Worm (Caenorhabditis elegans) whole organism, L2 larva: ENCODE data around the gene pxd-1.

Experiments used
- R02D3.7 ChIP-seq: fragments of 150-350 bp; optimal IDR thresholded peaks from 2 replicates; lab custom pipeline; 2014; ENCODE audit warnings: missing biosample characterization, missing genetic modification characterization
- Y55F3AM.14 ChIP-seq: fragments of 200-800 bp; sonication (Bioruptor generic); optimal IDR thresholded peaks from 2 replicates; lab custom pipeline; 2018; ENCODE audit warnings: mild to moderate bottlenecking, missing genetic modification characterization, missing compliant biosample characterization
- ZK546.5 ChIP-seq: sonication (generic microtip); optimal IDR thresholded peaks from 2 replicates; lab custom pipeline; 2017; ENCODE audit warnings: missing biosample characterization, missing genetic modification characterization
- alr-1 ChIP-seq: fragments of 150-350 bp; optimal IDR thresholded peaks from 2 replicates; lab custom pipeline; 2014; ENCODE audit warnings: missing biosample characterization, missing genetic modification characterization
- aly-2 ChIP-seq: fragments of 150-350 bp; optimal IDR thresholded peaks from 2 replicates; lab custom pipeline; 2014; ENCODE audit warnings: missing biosample characterization, missing genetic modification characterization
- ama-1 ChIP-seq: fragments of 150-350 bp; optimal IDR thresholded peaks from 2 replicates; lab custom pipeline; 2018; ENCODE audit warnings: inconsistent platforms
- blmp-1 ChIP-seq: sonication (generic microtip); optimal IDR thresholded peaks from 2 replicates; lab custom pipeline; 2017; ENCODE audit warnings: missing genetic modification characterization, mild to moderate bottlenecking, missing compliant biosample characterization, antibody characterized with exemption, moderate library complexity; ENCODE audit not compliant: insufficient read depth
- dmd-4 ChIP-seq: sonication (generic microtip); optimal IDR thresholded peaks from 2 replicates; lab custom pipeline; 2017; ENCODE audit warnings: missing biosample characterization, missing genetic modification characterization
- egl-27 ChIP-seq: sonication (generic microtip); optimal IDR thresholded peaks from 3 replicates; lab custom pipeline; 2017; ENCODE audit warnings: missing biosample characterization, missing genetic modification reagents, missing genetic modification characterization
- elt-1 ChIP-seq: fragments of 150-350 bp; optimal IDR thresholded peaks from 2 replicates; lab custom pipeline; 2014; ENCODE audit warnings: missing biosample characterization, missing genetic modification characterization
- lin-11 ChIP-seq: fragments of 150-350 bp; sonication (generic microtip); optimal IDR thresholded peaks from 2 replicates; lab custom pipeline; 2014; ENCODE audit warnings: missing biosample characterization, missing genetic modification characterization, inconsistent platforms, mixed read lengths
- lin-13 ChIP-seq: fragments of 150-350 bp; optimal IDR thresholded peaks from 2 replicates; lab custom pipeline; 2014; ENCODE audit warnings: missing biosample characterization, missing genetic modification reagents, missing genetic modification characterization
- lin-39 ChIP-seq: fragments of 150-350 bp; optimal IDR thresholded peaks from 2 replicates; lab custom pipeline; 2014; ENCODE audit warnings: missing biosample characterization, missing genetic modification reagents, missing genetic modification characterization
- mab-5 ChIP-seq: fragments of 150-350 bp; optimal IDR thresholded peaks from 2 replicates; lab custom pipeline; 2014; ENCODE audit warnings: missing biosample characterization, missing genetic modification characterization
- mbf-1 ChIP-seq: sonication (generic microtip); optimal IDR thresholded peaks from 2 replicates; lab custom pipeline; 2017; ENCODE audit warnings: missing biosample characterization, missing genetic modification characterization
- mdl-1 ChIP-seq, 2 experiments: fragments of 150-350 bp in 1 of 2; sonication (generic microtip) in 1 of 2; optimal IDR thresholded peaks; 2 replicates each; lab custom pipeline; 2017; ENCODE audit warnings: missing biosample characterization in 2 of 2, missing genetic modification characterization in 2 of 2
- nhr-11 ChIP-seq: fragments of 150-350 bp; optimal IDR thresholded peaks from 2 replicates; lab custom pipeline; 2014; ENCODE audit warnings: missing biosample characterization, missing genetic modification characterization
- nhr-21 ChIP-seq: fragments of 150-350 bp; optimal IDR thresholded peaks from 2 replicates; lab custom pipeline; 2014; ENCODE audit warnings: missing biosample characterization, missing genetic modification characterization
- nhr-237 ChIP-seq: fragments of 150-350 bp; optimal IDR thresholded peaks from 2 replicates; lab custom pipeline; 2014; ENCODE audit warnings: missing biosample characterization, missing genetic modification characterization
- nhr-6 ChIP-seq: fragments of 150-350 bp; optimal IDR thresholded peaks from 2 replicates; lab custom pipeline; 2014; ENCODE audit warnings: missing biosample characterization, missing genetic modification characterization
- nhr-77 ChIP-seq: fragments of 150-350 bp; optimal IDR thresholded peaks from 2 replicates; lab custom pipeline; 2014; ENCODE audit warnings: missing biosample characterization, missing genetic modification characterization
- peb-1 ChIP-seq: fragments of 150-350 bp; optimal IDR thresholded peaks from 2 replicates; lab custom pipeline; 2014; ENCODE audit warnings: missing biosample characterization, missing genetic modification characterization
- skn-1 ChIP-seq: sonication (generic microtip); optimal IDR thresholded peaks from 2 replicates; lab custom pipeline; 2017; ENCODE audit warnings: missing biosample characterization, missing genetic modification characterization
- sma-3 ChIP-seq: sonication (generic microtip); optimal IDR thresholded peaks from 2 replicates; lab custom pipeline; 2016; ENCODE audit warnings: missing genetic modification reagents, missing genetic modification characterization, missing compliant biosample characterization
- sma-9 ChIP-seq, 2 experiments: fragments of 150-350 bp in 1 of 2; sonication (generic microtip) in 1 of 2; optimal IDR thresholded peaks; 2 replicates each; lab custom pipeline; 2014 to 2016; ENCODE audit warnings: missing genetic modification characterization in 2 of 2, mild to moderate bottlenecking in 1 of 2, missing biosample characterization in 1 of 2, missing compliant biosample characterization in 1 of 2, missing genetic modification reagents in 1 of 2, moderate library complexity in 1 of 2
- snpc-4 ChIP-seq: fragments of 150-350 bp; optimal IDR thresholded peaks from 2 replicates; lab custom pipeline; 2014; ENCODE audit warnings: missing biosample characterization, missing genetic modification characterization
- unc-55 ChIP-seq: fragments of 150-350 bp; sonication (generic microtip); optimal IDR thresholded peaks from 3 replicates; lab custom pipeline; 2014; ENCODE audit warnings: missing biosample characterization, missing genetic modification reagents, missing genetic modification characterization
- zag-1 ChIP-seq: fragments of 150-350 bp; optimal IDR thresholded peaks from 2 replicates; lab custom pipeline; 2014; ENCODE audit warnings: missing biosample characterization, missing genetic modification characterization
- ztf-11 ChIP-seq: sonication (generic microtip); optimal IDR thresholded peaks from 2 replicates; lab custom pipeline; 2017; ENCODE audit warnings: missing biosample characterization, missing genetic modification characterization
- ztf-4 ChIP-seq: fragments of 150-350 bp; optimal IDR thresholded peaks from 2 replicates; lab custom pipeline; 2014; ENCODE audit warnings: missing biosample characterization, missing genetic modification characterization

pxd-1 gene

ce11 chrIII:3964237-3964636 lies 41.7 kb upstream of the pxd-1 start, which contains the start of gene R10E9.2:
Gene R10E9.2 (minus strand): TSS chrIII:3964337.
- no peak for TF ChIP-seq ZK546.5 (tag; lab: Kevin White, UChicago)
- TF ChIP-seq nhr-237 (tag; lab: Kevin White, UChicago): no peak
- no peak for TF ChIP-seq dmd-4 (tag; lab: Kevin White, UChicago)
- TF ChIP-seq mdl-1 (tag; optimal IDR thresholded peaks at IDR 0.05; lab: Kevin White, UChicago): no peak
- no peak for TF ChIP-seq nhr-6 (tag; lab: Kevin White, UChicago)
- no peak for TF ChIP-seq nhr-77 (tag; lab: Kevin White, UChicago)
- TF ChIP-seq elt-1: no peak
- TF ChIP-seq snpc-4 (tag; lab: Kevin White, UChicago): no peak
- no peak for TF ChIP-seq aly-2 (tag; lab: Kevin White, UChicago)

- TF ChIP-seq Y55F3AM.14: no peak
Observed at ce11 chrIII:3966143-3966542, 39.8 kb upstream of the pxd-1 start.

- TF ChIP-seq egl-27: no peak
- TF ChIP-seq lin-39 (tag; lab: Kevin White, UChicago): peak; percentile 7
- peak; percentile 42 for TF ChIP-seq unc-55 (GFP tag; lab: Kevin White, UChicago)
- peak; percentile 16 for TF ChIP-seq zag-1 (tag; lab: Kevin White, UChicago)
Observed at ce11 chrIII:3969133-3969532, 36.8 kb upstream of the pxd-1 start.

ce11 chrIII:3970395-3970794 lies 35.5 kb upstream of the pxd-1 start:
- TF ChIP-seq Y55F3AM.14 (no peak), elt-1 (no peak), sma-9 (GFP tag; optimal IDR thresholded peaks at IDR 0.05; lab: Kevin White, UChicago) (no peak), sma-9 (tag; optimal IDR thresholded peaks at IDR 0.05; lab: Kevin White, UChicago) (no peak), lin-11 (tag; lab: Kevin White, UChicago) (no peak), alr-1 (tag; lab: Kevin White, UChicago) (no peak), blmp-1 (no peak), nhr-237 (tag; lab: Kevin White, UChicago) (no peak), sma-3 (GFP tag; lab: Kevin White, UChicago) (no peak), unc-55 (GFP tag; lab: Kevin White, UChicago) (no peak), nhr-11 (no peak), nhr-77 (tag; lab: Kevin White, UChicago) (no peak), peb-1 (tag; lab: Kevin White, UChicago) (no peak), mab-5 (no peak), snpc-4 (tag; lab: Kevin White, UChicago) (no peak)

- TF ChIP-seq ztf-4: no peak
- no peak for TF ChIP-seq mbf-1 (tag; lab: Kevin White, UChicago)
- no peak for TF ChIP-seq skn-1 (tag; lab: Kevin White, UChicago)
- TF ChIP-seq mdl-1 (tag; optimal IDR thresholded peaks at IDR 0.05; lab: Kevin White, UChicago): no peak
- TF ChIP-seq lin-13: no peak
- TF ChIP-seq nhr-21: no peak
- TF ChIP-seq R02D3.7: no peak
- TF ChIP-seq ama-1 (lab: Kevin White, UChicago): no peak
Observed at ce11 chrIII:3972687-3973086, 33.3 kb upstream of the pxd-1 start, which contains the start of gene R10E9.4. Gene R10E9.4 (minus strand): TSS chrIII:3972787.

- TF ChIP-seq ama-1 (lab: Kevin White, UChicago) (no peak), skn-1 (tag; lab: Kevin White, UChicago) (no peak), elt-1 (no peak)
Observed at ce11 chrIII:3974503-3974902, 31.4 kb upstream of the pxd-1 start.

ce11 chrIII:3975008-3975407 lies 30.9 kb upstream of the pxd-1 start:
- no peak for TF ChIP-seq ztf-11
